Comparison of ENCODE assay signal across 4 worm cellular contexts in genomic region chrX:12503288-12503803, ce11.
TF ChIP-seq lines count a peak whose summit lies in the region.

Gene sdz-19 (minus strand): TSS chrX:12503338.

TF ChIP-seq in whole organism, L3 larva, 47 proteins besides CTCF, POLR2A, EP300 and RAD21:
- peak; percentile 19 for TF ChIP-seq lsy-12 (tag; optimal IDR thresholded peaks at IDR 0.05; lab: Kevin White, UChicago)
- TF ChIP-seq hmg-11 (tag; optimal IDR thresholded peaks at IDR 0.05; lab: Kevin White, UChicago) = no peak
- TF ChIP-seq ceh-28 (tag; optimal IDR thresholded peaks at IDR 0.05; lab: Kevin White, UChicago) = no peak
- no peak for TF ChIP-seq jun-1 (tag; optimal IDR thresholded peaks at IDR 0.05; lab: Kevin White, UChicago)

TF ChIP-seq in whole organism, L4 larva, 104 proteins besides CTCF, POLR2A, EP300 and RAD21:
- TF ChIP-seq zfp-3 (GFP tag; conservative IDR thresholded peaks at IDR 0.05; lab: Robert Waterston, UW) (0 out of 2 replicates have a peak, but pooled peaks have one; percentile 27), vab-7 (GFP tag; IDR thresholded peaks at IDR 0.05; lab: Robert Waterston, UW) (no peak), daf-16 (GFP tag; optimal IDR thresholded peaks at IDR 0.05; lab: Kevin White, UChicago) (no peak), daf-16 (tag; optimal IDR thresholded peaks at IDR 0.05; lab: Kevin White, UChicago) (no peak), zag-1 (tag; optimal IDR thresholded peaks at IDR 0.05; lab: Kevin White, UChicago) (no peak), snpc-1.2 (GFP tag; IDR thresholded peaks at IDR 0.05; lab: Robert Waterston, UW) (peak; percentile 15; the same call in 1 of the 2 replicates), aly-2 (tag; optimal IDR thresholded peaks at IDR 0.05; lab: Kevin White, UChicago) (no peak), lim-7 (GFP tag; IDR thresholded peaks at IDR 0.05; lab: Robert Waterston, UW) (no peak; the same call in 1 of the 2 replicates), lin-15B (tag; optimal IDR thresholded peaks at IDR 0.05; lab: Kevin White, UChicago) (no peak), madf-5 (GFP tag; IDR thresholded peaks at IDR 0.05; lab: Robert Waterston, UW) (0 out of 4 replicates have a peak, but pooled peaks of 1 of the 2 experiments have one; percentile 6), unc-62 (GFP tag; optimal IDR thresholded peaks at IDR 0.05 in 1 of 2; lab: Kevin White, UChicago) (peak in 1 of 2 experiments; percentile 68), unc-62 (tag; optimal IDR thresholded peaks at IDR 0.05; lab: Kevin White, UChicago) (no peak), zfp-2 (tag; optimal IDR thresholded peaks at IDR 0.05; lab: Kevin White, UChicago) (no peak), dve-1 (tag; optimal IDR thresholded peaks at IDR 0.05; lab: Kevin White, UChicago; ENCODE audit: insufficient read depth) (no peak), tra-1 (GFP tag; IDR thresholded peaks at IDR 0.05; lab: Robert Waterston, UW) (0 out of 2 replicates have a peak, but pooled peaks have one; percentile 11), T26A8.4 (GFP tag; IDR thresholded peaks at IDR 0.05; lab: Robert Waterston, UW) (peak; percentile 34; the same call in 1 of the 2 replicates), lin-1 (GFP tag; IDR thresholded peaks at IDR 0.05; lab: Robert Waterston, UW) (no peak), ceh-62 (tag; optimal IDR thresholded peaks at IDR 0.05; lab: Kevin White, UChicago) (no peak), F26F4.8 (GFP tag; conservative IDR thresholded peaks at IDR 0.05; lab: Robert Waterston, UW) (no peak), nhr-102 (tag; optimal IDR thresholded peaks at IDR 0.05; lab: Kevin White, UChicago) (peak; percentile 16), snpc-4 (tag; optimal IDR thresholded peaks at IDR 0.05; lab: Kevin White, UChicago) (no peak), dmd-6 (GFP tag; IDR thresholded peaks at IDR 0.05; lab: Robert Waterston, UW) (0 out of 2 replicates have a peak, but pooled peaks have one; percentile 10), zip-2 (tag; optimal IDR thresholded peaks at IDR 0.05; lab: Kevin White, UChicago) (no peak), Y105C5A.15 (GFP tag; IDR thresholded peaks at IDR 0.05; lab: Robert Waterston, UW) (no peak), daf-8 (GFP tag; IDR thresholded peaks at IDR 0.05; lab: Robert Waterston, UW) (no peak), duxl-1 (tag; optimal IDR thresholded peaks at IDR 0.05; lab: Kevin White, UChicago; ENCODE audit: poor library complexity) (no peak), D1046.2 (GFP tag; IDR thresholded peaks at IDR 0.05; lab: Robert Waterston, UW) (no peak)

TF ChIP-seq in whole organism, early embryonic, 17 proteins besides CTCF, POLR2A, EP300 and RAD21:
- TF ChIP-seq flt-1 (GFP tag; IDR thresholded peaks at IDR 0.05; lab: Robert Waterston, UW) (no peak), pes-1 (GFP tag; IDR thresholded peaks at IDR 0.05; lab: Robert Waterston, UW) (no peak), tbx-11 (GFP tag; IDR thresholded peaks at IDR 0.05; lab: Robert Waterston, UW) (no peak), tra-4 (tag; optimal IDR thresholded peaks at IDR 0.05; lab: Kevin White, UChicago) (peak; percentile 0), ceh-36 (tag; optimal IDR thresholded peaks at IDR 0.05; lab: Kevin White, UChicago) (no peak), sea-1 (GFP tag; conservative IDR thresholded peaks at IDR 0.05; lab: Robert Waterston, UW) (no peak), scrt-1 (GFP tag; IDR thresholded peaks at IDR 0.05; lab: Robert Waterston, UW) (no peak), hnd-1 (tag; optimal IDR thresholded peaks at IDR 0.05; lab: Kevin White, UChicago) (no peak), hmbx-1 (tag; optimal IDR thresholded peaks at IDR 0.05; lab: Kevin White, UChicago) (no peak), ama-1 (optimal IDR thresholded peaks at IDR 0.05; lab: Kevin White, UChicago) (peak; percentile 59), aly-1 (tag; optimal IDR thresholded peaks at IDR 0.05; lab: Kevin White, UChicago) (no peak), ets-7 (tag; optimal IDR thresholded peaks at IDR 0.05; lab: Kevin White, UChicago) (no peak), tbx-37 (GFP tag; conservative IDR thresholded peaks at IDR 0.05; lab: Robert Waterston, UW) (no peak), ceh-13 (GFP tag; optimal IDR thresholded peaks at IDR 0.05; lab: Kevin White, UChicago) (no peak)

TF ChIP-seq in whole organism, young adult, 124 proteins besides CTCF, POLR2A, EP300 and RAD21:
- TF ChIP-seq F57C9.4 (tag; optimal IDR thresholded peaks at IDR 0.05; lab: Kevin White, UChicago) = no peak
- TF ChIP-seq cebp-2 (GFP tag; IDR thresholded peaks at IDR 0.05; lab: Robert Waterston, UW) = 0 out of 2 replicates have a peak, but pooled peaks have one; percentile 25
- no peak for TF ChIP-seq ceh-91 (GFP tag; IDR thresholded peaks at IDR 0.05; lab: Robert Waterston, UW)
- no peak for TF ChIP-seq rec-8 (tag; optimal IDR thresholded peaks at IDR 0.05; lab: Kevin White, UChicago)
- no peak for TF ChIP-seq attf-3 (GFP tag; conservative IDR thresholded peaks at IDR 0.05; lab: Robert Waterston, UW)
- no peak for TF ChIP-seq let-607 (tag; optimal IDR thresholded peaks at IDR 0.05; lab: Kevin White, UChicago)
- no peak for TF ChIP-seq lin-54 (GFP tag; optimal IDR thresholded peaks at IDR 0.05; lab: Kevin White, UChicago)
- TF ChIP-seq ceh-79 (tag; optimal IDR thresholded peaks at IDR 0.05; lab: Kevin White, UChicago) = no peak
- no peak for TF ChIP-seq cebp-1 (GFP tag; IDR thresholded peaks at IDR 0.05; lab: Robert Waterston, UW)
- TF ChIP-seq cebp-1 (tag; optimal IDR thresholded peaks at IDR 0.05; lab: Kevin White, UChicago) = peak; percentile 27
- TF ChIP-seq ekl-4 (GFP tag; IDR thresholded peaks at IDR 0.05; lab: Robert Waterston, UW) = peak; percentile 36; the same call in 1 of the 2 replicates
- no peak for TF ChIP-seq egrh-3 (GFP tag; IDR thresholded peaks at IDR 0.05; lab: Robert Waterston, UW)
- TF ChIP-seq attf-6 (GFP tag; IDR thresholded peaks at IDR 0.05; lab: Robert Waterston, UW) = 0 out of 2 replicates have a peak, but pooled peaks have one; percentile 22
- TF ChIP-seq efl-1 (GFP tag; optimal IDR thresholded peaks at IDR 0.05; lab: Kevin White, UChicago) = no peak
- TF ChIP-seq hlh-26 (GFP tag; conservative IDR thresholded peaks at IDR 0.05; lab: Robert Waterston, UW) = no peak
- no peak for TF ChIP-seq B0261.1 (tag; optimal IDR thresholded peaks at IDR 0.05; lab: Kevin White, UChicago)
- no peak for TF ChIP-seq unc-130 (GFP tag; optimal IDR thresholded peaks at IDR 0.05; lab: Kevin White, UChicago)
- TF ChIP-seq madf-6 (GFP tag; IDR thresholded peaks at IDR 0.05; lab: Robert Waterston, UW) = peak; percentile 32; the same call in 1 of the 2 replicates
- TF ChIP-seq nhr-120 (GFP tag; IDR thresholded peaks at IDR 0.05; lab: Robert Waterston, UW) = no peak
- no peak for TF ChIP-seq ceh-27 (GFP tag; optimal IDR thresholded peaks at IDR 0.05; lab: Kevin White, UChicago)
- no peak for TF ChIP-seq lsl-1 (GFP tag; optimal IDR thresholded peaks at IDR 0.05; lab: Kevin White, UChicago)
- TF ChIP-seq somi-1 (GFP tag; optimal IDR thresholded peaks at IDR 0.05; lab: Kevin White, UChicago) = no peak
- peak; percentile 1 for TF ChIP-seq repo-1 (tag; optimal IDR thresholded peaks at IDR 0.05; lab: Kevin White, UChicago)
- no peak for TF ChIP-seq F33H1.4 (GFP tag; IDR thresholded peaks at IDR 0.05; lab: Robert Waterston, UW)
- TF ChIP-seq attf-5 (GFP tag; optimal IDR thresholded peaks at IDR 0.05; lab: Kevin White, UChicago) = no peak
- TF ChIP-seq atf-7 (tag; optimal IDR thresholded peaks at IDR 0.05; lab: Kevin White, UChicago) = no peak
- no peak for TF ChIP-seq T07F8.4 (tag; optimal IDR thresholded peaks at IDR 0.05; lab: Kevin White, UChicago)
- peak; percentile 57 for TF ChIP-seq zim-3 (tag; optimal IDR thresholded peaks at IDR 0.05; lab: Kevin White, UChicago)
- TF ChIP-seq snpc-3.4 (tag; optimal IDR thresholded peaks at IDR 0.05; lab: Kevin White, UChicago) = no peak
- no peak for TF ChIP-seq athp-1 (tag; optimal IDR thresholded peaks at IDR 0.05; lab: Kevin White, UChicago)
